Worm (Caenorhabditis elegans) whole organism, L4/young adult: ENCODE results near the gene ZK1098.6.

Experiments
- W03F9.2 ChIP-seq: fragments of 150-350 bp; optimal IDR thresholded peaks from 2 replicates; lab custom pipeline; 2014; ENCODE audit warnings: missing biosample characterization, missing genetic modification characterization
- dao-5 ChIP-seq: sonication (generic microtip); optimal IDR thresholded peaks from 2 replicates; lab custom pipeline; 2016; ENCODE audit warnings: missing genotype, missing genetic modification characterization, moderate library complexity, missing compliant biosample characterization
- him-1 ChIP-seq: sonication (generic microtip); optimal IDR thresholded peaks from 2 replicates; lab custom pipeline; 2016; ENCODE audit warnings: missing genotype, missing genetic modification reagents, missing genetic modification characterization, missing compliant biosample characterization

DNA sequence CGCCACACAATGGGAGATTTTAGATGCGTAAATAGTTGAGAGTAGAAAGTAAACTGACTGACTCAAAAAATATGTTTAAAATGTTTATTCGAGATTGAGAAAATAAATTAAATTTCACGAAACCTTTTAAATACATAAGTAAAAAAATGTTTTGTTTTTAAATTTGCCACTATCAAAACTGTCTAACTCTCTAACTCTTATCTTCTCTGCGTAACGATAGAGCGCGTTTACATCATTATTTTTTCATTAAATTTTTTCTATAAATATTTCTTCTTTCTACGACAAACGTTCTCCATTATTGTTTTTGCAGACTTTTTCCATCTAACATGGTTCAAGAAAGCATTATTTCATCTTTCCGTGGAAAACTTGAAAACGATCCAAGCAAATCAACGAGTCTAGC, 15.9 kb downstream of the ZK1098.6 start, which contains the start of gene eif-2Balpha:
- peak; percentile 56 for TF ChIP-seq W03F9.2
- TF ChIP-seq him-1 (tag; lab: Kevin White, UChicago), result no peak
- no peak for TF ChIP-seq dao-5
